Worm (Caenorhabditis elegans): ENCODE data around the gene srx-18.

The srx-18 gene

ce11 chrV:17765077-17765476 is 33.6 kb downstream of the srx-18 start, which contains the start of the genes C47A10.16 and srh-283:
TSS of gene C47A10.16 (minus strand) at chrV:17765177.
TSS of gene srh-283 (plus strand) at chrV:17765348.
- TF ChIP-seq Y55F3AM.14 (GFP tag; optimal IDR thresholded peaks at IDR 0.05) (no peak), ZK546.5 (tag; optimal IDR thresholded peaks at IDR 0.05) (no peak)

ce11 chrV:17755592-17755991 is 43.1 kb downstream of the srx-18 start, which contains the start of gene pgp-9:
TSS of gene pgp-9 (plus strand) at chrV:17755892.
- TF ChIP-seq snpc-4 (tag; optimal IDR thresholded peaks at IDR 0.05): no peak
- TF ChIP-seq lin-13 (GFP tag; optimal IDR thresholded peaks at IDR 0.05): no peak
- TF ChIP-seq ztf-11 (tag; optimal IDR thresholded peaks at IDR 0.05): no peak
- no peak for TF ChIP-seq ceh-82 (tag; optimal IDR thresholded peaks at IDR 0.05)

ce11 chrV:17754999-17755398 is 43.7 kb downstream of the srx-18 start:
- peak; percentile 38 for TF ChIP-seq sma-9 (GFP tag; optimal IDR thresholded peaks at IDR 0.05)
- TF ChIP-seq sma-9 (tag; optimal IDR thresholded peaks at IDR 0.05): no peak
- TF ChIP-seq ceh-16 (tag; optimal IDR thresholded peaks at IDR 0.05): no peak
- TF ChIP-seq fos-1 (tag; optimal IDR thresholded peaks at IDR 0.05): peak; percentile 59
- no peak for TF ChIP-seq nhr-77 (tag; optimal IDR thresholded peaks at IDR 0.05)

ce11 chrV:17752340-17752739 is 46.3 kb downstream of the srx-18 start:
- TF ChIP-seq sma-9 (GFP tag; optimal IDR thresholded peaks at IDR 0.05): peak; percentile 33
- TF ChIP-seq sma-9 (tag; optimal IDR thresholded peaks at IDR 0.05): no peak
- peak; percentile 42 for TF ChIP-seq crh-2 (tag; optimal IDR thresholded peaks at IDR 0.05)
- peak; percentile 18 for TF ChIP-seq gmeb-1 (tag; optimal IDR thresholded peaks at IDR 0.05)
- TF ChIP-seq ama-1 (optimal IDR thresholded peaks at IDR 0.05): no peak
- no peak for TF ChIP-seq nhr-237 (tag; optimal IDR thresholded peaks at IDR 0.05)
- peak; percentile 75 for TF ChIP-seq fos-1 (tag; optimal IDR thresholded peaks at IDR 0.05)
- TF ChIP-seq nhr-129 (tag; optimal IDR thresholded peaks at IDR 0.05): no peak
- no peak for TF ChIP-seq elt-1 (tag; optimal IDR thresholded peaks at IDR 0.05)
- no peak for TF ChIP-seq skn-1 (tag; optimal IDR thresholded peaks at IDR 0.05)

- TF ChIP-seq F13H6.1 (tag; optimal IDR thresholded peaks at IDR 0.05) (peak; percentile 33), mdl-1 (tag; optimal IDR thresholded peaks at IDR 0.05) (peak in 1 of 2 experiments; percentile 5), sem-4 (tag; optimal IDR thresholded peaks at IDR 0.05) (peak; percentile 5), lsy-2 (tag; optimal IDR thresholded peaks at IDR 0.05) (no peak), lin-13 (GFP tag; optimal IDR thresholded peaks at IDR 0.05) (no peak), sma-9 (GFP tag; optimal IDR thresholded peaks at IDR 0.05) (peak; percentile 45), sma-9 (tag; optimal IDR thresholded peaks at IDR 0.05) (no peak), nhr-21 (tag; optimal IDR thresholded peaks at IDR 0.05) (no peak), R02D3.7 (tag; optimal IDR thresholded peaks at IDR 0.05) (no peak)
Observed at ce11 chrV:17749181-17749580, 49.5 kb downstream of the srx-18 start, which contains the start of gene R12G8.1. TSS of gene R12G8.1 (minus strand) at chrV:17749243.

ce11 chrV:17746959-17747358 is 51.7 kb downstream of the srx-18 start, which contains the start of gene twk-36:
TSS of gene twk-36 (minus strand) at chrV:17747059.
- TF ChIP-seq nhr-12 (tag; optimal IDR thresholded peaks at IDR 0.05) (no peak), elt-3 (tag; optimal IDR thresholded peaks at IDR 0.05) (no peak), unc-55 (GFP tag; optimal IDR thresholded peaks at IDR 0.05) (no peak), ztf-4 (tag; optimal IDR thresholded peaks at IDR 0.05) (no peak), snpc-4 (tag; optimal IDR thresholded peaks at IDR 0.05) (no peak)

Data from whole organism, L2 larva.